Fruit fly (Drosophila melanogaster) ovary, adult (tissue): ENCODE results near the gene L2HGDH.

Experiments used
- CG17801 ChIP-seq: fragments of 200-800 bp; optimal IDR thresholded peaks from 2 replicates; lab custom pipeline; 2019; ENCODE audit warnings: missing biosample characterization, mild to moderate bottlenecking, missing genetic modification characterization, moderate library complexity; ENCODE audit not compliant: partially characterized antibody

L2HGDH gene

DNA sequence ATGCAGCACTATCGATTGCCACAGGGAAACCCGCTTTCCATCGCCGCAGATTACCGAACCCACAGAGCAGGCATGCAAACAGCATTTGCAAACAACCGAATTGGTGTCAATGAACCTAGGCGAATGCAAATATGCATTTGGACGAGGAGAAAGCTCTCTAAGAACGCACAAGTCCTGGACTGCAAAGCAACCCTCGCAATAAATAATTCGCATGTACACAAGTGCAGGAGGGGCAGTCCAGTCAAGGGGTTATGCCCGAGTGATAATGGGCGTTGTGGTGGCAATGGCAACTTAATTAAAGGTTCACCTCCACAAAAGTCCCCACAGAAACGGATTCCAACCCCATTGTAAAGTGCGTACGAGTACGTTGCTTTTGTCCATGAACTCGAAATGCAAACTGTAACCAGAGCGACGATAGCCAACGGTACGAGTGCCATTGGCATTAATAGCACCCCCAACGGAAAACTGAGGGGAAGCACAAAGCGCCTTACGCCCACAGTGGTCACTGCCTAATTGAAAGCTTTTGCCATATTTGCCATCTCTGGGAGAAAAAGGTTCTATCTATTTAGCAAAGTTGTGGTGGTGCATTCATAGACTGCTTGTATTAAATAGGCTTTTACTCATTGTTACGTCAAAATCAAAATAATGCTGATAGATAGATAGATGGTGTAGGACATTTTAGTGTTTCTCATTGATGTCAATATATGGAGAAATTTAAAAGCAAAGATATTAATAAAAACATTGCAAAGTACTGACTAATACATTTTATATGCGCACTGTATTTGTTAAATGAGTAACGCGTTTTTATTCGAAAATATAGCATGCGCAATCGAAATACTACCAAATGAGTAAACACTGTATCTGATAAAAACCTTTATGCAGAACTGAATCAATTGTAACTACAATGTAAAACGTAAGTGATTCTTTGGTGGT, 8.8 kb upstream of the L2HGDH start:
- no peak for TF ChIP-seq CG17801 (GFP tag; lab: Kevin White, UChicago)

DNA sequence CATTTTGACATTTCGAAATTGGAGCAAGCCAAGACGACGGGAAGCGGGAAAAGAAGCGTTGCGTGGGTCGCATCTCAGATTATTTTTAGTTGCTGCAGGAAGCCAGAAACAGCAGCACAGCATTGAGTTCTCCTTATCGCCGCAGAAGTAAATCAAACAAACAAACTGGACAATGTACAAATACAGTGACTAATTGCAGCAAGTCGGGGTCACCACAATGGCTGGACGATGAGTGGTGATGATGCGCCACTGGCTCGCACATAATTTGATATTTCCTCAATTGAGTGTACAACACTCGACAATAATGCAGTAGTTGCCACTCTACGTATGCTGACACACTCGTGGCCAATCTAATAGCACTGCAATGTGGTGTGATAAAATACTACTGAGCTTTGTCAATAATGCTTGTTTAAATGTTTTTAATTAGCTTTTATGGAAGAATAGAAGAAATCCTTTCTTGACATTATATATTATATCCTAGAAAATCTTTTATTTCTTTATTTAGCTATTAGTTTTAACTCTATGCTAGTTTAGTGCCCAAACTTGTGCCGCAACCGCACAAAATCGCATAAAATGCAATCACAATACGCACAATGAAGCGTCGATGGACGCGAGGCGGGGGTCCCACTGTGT, 7.8 kb upstream of the L2HGDH start:
- TF ChIP-seq CG17801 (GFP tag; lab: Kevin White, UChicago): peak; percentile 19

DNA sequence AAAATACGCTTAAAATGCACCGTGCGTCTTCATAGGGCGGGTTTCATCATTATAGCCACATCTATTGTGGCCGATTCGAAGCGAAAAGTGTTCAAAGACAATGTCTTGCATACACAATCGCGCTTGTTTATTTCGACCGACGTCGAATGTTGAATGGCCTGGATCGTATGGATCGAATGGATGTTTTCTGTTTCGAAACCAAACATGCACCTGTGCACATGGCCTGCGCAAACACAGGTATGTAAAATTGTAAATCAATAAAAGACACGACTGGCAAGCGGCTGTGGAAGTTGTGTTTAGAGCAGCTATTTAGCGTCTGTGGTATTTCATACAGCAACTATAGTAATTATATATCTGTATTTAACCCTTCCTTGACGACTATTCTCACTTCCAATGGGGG, 7.2 kb upstream of the L2HGDH start:
- no peak for TF ChIP-seq CG17801 (GFP tag; lab: Kevin White, UChicago)

DNA sequence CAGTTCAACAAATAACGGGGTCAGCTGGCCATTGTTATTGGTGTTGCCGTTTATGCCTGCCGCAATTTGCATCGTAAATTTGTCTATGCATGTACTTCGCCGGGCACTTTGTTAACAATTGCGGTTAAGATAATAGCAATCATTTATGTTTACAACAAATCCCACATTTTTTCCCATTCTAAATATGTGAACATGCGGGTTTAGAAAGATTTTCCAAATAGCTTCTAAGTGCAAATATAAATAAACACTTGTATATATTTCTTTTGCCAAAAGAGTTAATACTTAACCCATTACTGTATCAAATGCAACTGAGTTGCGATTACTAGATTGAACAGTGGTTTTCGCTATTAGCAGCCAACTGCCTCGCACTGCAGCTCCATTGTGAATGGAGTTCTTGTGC, 6.7 kb upstream of the L2HGDH start:
- no peak for TF ChIP-seq CG17801 (GFP tag; lab: Kevin White, UChicago)

DNA sequence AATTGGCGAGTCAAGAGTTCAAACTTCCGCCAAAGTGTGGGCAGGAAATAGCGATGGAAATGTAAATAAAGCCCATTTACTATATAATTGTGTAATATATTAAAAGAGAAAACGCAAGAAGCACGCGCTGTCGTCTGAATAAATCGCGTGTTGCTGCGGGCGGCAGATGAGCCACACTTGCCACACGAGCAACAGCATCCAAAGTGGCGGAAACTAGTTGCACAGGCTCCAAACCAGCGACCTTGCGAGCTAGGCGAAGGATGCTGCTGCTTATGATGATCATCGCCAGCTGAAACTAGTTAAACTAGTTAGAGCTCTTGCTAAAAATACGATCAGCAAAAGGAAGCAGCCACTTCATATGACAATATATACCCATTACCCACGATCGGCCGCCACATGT, 5.2 kb upstream of the L2HGDH start:
- TF ChIP-seq CG17801 (GFP tag; lab: Kevin White, UChicago): no peak

DNA sequence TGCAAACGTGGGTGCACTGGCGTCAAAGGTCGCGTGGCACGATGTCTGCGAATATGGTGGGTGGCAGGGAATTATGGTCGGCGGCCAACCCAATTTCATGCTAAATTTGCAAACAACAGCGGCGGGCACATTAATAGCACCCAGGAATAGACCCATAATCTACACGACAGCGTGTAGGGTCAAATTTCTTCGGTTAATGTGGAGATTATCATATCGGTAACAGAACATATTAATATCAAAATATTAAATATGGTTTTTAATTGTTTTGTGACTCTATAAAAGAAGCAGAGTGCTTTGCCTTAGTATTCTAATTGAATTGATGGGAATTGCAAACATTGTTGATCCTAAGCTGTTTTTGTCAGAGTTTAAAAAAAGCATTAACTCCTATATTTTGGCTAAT, 4.7 kb upstream of the L2HGDH start:
- TF ChIP-seq CG17801 (GFP tag; lab: Kevin White, UChicago): no peak

DNA sequence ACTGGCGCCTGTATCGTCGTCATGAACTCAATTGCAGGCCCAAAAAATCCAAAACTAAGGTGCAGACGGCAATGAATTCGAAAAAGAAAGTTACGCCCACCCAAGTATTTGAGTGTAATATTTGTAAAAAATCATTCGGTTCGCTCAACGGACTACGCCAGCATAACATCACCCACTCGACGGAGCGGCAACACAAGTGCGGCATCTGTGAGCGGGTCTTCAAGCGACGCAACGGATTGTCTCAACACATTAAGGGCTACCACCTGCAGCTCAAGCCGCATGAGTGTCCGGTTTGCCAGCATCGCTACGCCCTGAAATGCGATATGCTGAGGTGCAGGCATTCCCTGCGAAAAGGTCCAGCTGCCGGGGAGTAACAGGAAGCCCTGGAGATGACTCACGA, 2.5 kb upstream of the L2HGDH start:
- no peak for TF ChIP-seq CG17801 (GFP tag; lab: Kevin White, UChicago)

DNA sequence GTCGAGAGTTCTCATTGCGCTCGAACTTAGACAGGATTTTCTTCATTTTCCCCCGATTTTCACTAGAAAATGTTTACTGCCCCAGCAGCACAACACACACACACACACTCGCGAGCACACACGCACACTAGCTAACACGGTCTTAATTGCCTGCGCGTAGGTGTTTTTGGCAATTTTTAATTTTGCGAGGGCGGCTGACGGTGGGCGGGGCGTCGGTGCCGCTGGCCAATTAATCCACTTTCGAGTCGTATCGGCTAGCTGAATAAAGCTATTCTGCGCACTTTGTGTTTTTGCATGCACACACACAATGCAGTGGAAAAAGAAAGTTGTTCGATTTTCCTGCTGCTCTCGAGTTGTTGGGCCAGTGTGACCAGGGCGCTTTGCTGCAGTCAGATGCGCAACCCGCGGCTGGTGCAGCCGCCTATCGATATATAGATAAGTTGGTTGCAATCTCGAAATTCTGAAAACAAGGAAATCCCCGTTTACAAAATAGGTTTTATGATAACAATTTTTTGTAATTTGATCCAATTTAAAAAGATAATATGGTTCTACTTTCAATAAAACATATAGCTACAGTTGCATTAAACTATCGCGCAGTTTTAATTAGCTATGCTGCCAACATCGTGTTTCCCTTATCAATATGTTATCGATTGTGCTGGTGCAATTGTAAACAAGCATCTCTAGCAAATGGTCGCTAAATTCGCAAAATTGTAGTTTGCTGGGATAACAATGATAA, 5.7 kb downstream of the L2HGDH start, which contains the start of the genes Nak and Tango6:
TSS of gene Nak (minus strand) at position 375 of the 736 bp plus-strand sequence.
TSS of gene Tango6 (plus strand) at position 659 of the 736 bp plus-strand sequence.
- TF ChIP-seq CG17801 (GFP tag; lab: Kevin White, UChicago): peak; percentile 46

DNA sequence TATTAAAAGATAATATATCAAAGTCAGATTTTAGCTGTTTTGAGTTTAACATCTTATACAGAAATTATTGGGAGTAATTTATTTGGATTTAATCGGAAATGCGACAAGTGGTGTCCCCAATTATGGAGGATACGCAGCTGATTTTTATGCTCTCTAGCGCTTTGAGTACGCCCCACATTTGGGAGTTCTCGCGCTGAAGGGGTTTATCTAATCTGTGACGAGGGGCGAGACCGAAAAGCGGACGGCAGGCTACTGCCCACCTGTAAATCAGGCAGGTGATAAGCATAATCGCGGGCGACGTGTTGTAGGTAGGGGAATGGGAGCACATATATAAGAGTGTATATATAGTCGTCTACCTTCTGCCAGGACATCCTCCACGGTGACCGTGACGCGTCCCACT, 6.4 kb downstream of the L2HGDH start:
- TF ChIP-seq CG17801 (GFP tag; lab: Kevin White, UChicago): no peak

DNA sequence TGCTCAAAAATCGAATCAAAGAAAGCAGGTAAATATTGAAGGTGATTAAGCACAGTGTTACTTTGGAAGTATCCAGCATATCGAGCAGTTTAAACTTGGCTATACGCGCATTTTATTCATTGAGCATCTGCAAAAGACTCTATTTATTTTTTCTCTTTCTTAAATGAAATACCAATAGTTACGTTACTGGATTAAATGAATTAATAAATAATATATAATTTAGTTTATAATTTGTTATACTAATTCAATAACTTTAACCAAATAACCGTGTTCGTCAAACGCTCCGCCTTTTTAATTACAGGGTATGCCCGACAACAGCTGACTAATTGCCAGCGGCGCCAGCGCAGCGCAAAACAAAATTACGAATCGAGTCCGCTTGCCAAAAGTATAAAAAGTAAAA, 7.4 kb downstream of the L2HGDH start:
- peak; percentile 91 for TF ChIP-seq CG17801 (GFP tag; lab: Kevin White, UChicago)

DNA sequence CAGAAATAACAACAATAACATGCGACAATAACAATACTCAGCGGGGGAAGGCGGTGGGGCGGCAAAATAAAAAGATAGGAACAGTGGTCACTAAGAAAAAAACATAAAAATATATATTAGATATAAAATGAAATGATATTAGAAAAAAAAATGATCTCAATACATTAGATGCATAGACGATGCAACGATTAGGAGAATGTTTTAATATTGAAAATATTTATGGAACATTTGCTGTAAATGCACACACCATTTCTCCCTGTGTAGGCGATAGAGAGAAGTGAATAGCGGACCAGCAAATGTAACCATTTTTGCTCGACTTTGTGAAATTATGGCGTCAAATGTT, 8.1 kb downstream of the L2HGDH start:
- peak; percentile 79 for TF ChIP-seq CG17801 (GFP tag; lab: Kevin White, UChicago)

DNA sequence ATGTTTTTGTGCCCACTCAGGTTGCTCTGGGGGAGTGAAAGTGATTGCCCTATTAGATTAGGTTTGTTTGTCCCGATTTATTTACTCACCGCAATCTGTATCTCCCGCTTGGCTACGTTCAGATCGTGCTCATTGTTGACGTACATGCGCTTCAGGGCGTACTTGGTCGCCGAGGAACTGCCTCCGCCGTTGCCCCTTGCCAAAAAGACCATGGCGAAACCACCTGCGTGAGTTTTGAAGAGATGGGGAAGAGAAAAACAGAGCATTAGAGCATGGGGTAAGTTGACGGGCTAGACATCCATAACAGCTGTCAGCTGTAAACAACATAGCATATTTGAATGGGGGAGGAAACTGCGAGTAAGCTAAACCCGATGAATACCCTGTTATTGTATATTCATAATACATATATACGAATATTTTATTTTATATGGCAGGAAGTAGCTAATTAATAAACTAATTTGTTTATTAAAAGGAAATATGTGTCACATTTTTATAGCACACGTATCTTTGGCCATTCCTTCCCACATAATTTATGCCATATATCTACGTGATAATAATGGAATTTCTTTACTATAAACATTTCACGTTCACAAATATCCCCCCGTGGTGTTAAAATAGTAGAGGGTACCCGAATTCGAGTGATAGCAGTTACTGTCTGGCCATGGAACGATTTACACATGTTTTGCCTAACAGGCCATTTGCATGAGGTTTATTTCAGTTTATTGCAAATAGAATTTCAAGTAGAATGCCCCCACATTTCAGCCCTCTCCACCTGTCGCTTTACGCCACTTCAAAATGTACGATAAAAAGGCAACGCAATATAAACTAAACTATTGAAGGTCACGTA, 8.7 kb downstream of the L2HGDH start:
- no peak for TF ChIP-seq CG17801 (GFP tag; lab: Kevin White, UChicago)

DNA sequence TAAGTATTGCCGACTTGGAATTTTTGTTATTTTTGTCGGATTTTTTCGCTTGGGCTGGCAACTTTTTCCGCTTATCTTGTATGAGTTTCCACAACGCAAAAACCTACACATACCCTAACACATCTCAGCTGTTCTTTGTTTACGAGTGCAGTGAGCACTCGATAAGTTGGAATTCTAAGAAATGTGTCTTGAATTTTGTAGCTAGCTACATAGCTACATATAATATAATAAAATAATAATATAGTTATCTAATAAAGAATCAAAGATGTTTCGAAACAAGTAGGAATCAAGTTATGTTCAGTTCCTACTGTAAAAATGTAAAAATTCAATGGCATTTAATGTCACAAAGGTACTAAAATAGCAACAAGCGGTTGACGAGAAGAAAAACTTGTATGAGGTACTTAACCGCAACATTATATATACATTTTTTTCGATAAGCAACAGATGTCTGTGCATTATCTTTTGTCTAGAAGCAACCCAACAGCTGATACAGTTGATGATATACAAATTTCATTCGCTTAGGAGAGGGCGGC, 17.0 kb downstream of the L2HGDH start, which contains the start of gene Bhmt:
TSS of gene Bhmt (minus strand) at position 170 of the 533 bp plus-strand sequence.
- peak; percentile 93 for TF ChIP-seq CG17801 (GFP tag; lab: Kevin White, UChicago)

DNA sequence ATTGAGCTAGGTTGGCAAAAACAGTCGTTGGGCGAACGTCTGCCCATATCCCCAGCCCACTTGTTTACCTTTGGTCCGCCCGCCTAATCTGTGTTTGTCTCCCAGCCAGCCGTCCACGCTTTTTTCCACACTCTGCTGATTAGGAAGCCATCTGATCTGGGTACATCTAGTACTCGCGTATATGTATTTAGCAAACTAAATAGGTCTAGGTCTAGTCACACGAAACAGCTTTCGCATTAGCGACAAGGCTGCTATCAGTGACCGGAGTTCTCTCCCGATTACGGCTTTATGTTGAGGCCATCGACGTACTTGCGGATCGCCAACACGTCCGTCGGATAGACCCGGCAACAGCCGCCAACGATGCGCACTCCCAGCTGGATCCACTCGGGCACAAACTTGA, 18.6 kb downstream of the L2HGDH start:
- TF ChIP-seq CG17801 (GFP tag; lab: Kevin White, UChicago): no peak
